Fruit fly (Drosophila melanogaster) whole organism, embryonic: ENCODE results near the gene CG4953.

Experiments used
- Abd-B ChIP-seq: fragments of 200-800 bp; sonication (Bioruptor generic); optimal IDR thresholded peaks from 2 replicates; lab custom pipeline; 2018; ENCODE audit warnings: missing biosample characterization, mild to moderate bottlenecking, missing genetic modification characterization, moderate library complexity
- CG1024 ChIP-seq: fragments of 200-800 bp; sonication (Bioruptor generic); IDR thresholded peaks from 2 replicates; pipeline ENCODE4 v1.3.6; 2022; ENCODE audit warnings: missing biosample characterization, missing genetic modification characterization
- CG10431 ChIP-seq: fragments of 200-800 bp; sonication (Bioruptor generic); optimal IDR thresholded peaks from 3 replicates; lab custom pipeline; 2018; ENCODE audit warnings: missing biosample characterization, mild to moderate bottlenecking, missing genetic modification characterization
- CG10959 ChIP-seq: fragments of 200-800 bp; sonication (Bioruptor generic); IDR thresholded peaks from 2 replicates; pipeline ENCODE4 v1.3.6; 2022; ENCODE audit warnings: missing biosample characterization, missing genetic modification characterization
- CG12299 ChIP-seq: fragments of 200-800 bp; sonication (Bioruptor generic); optimal IDR thresholded peaks from 2 replicates; lab custom pipeline; 2018; ENCODE audit warnings: missing biosample characterization, mild to moderate bottlenecking, missing genetic modification characterization
- CG12391 ChIP-seq: fragments of 200-800 bp; sonication (Bioruptor generic); optimal IDR thresholded peaks from 3 replicates; lab custom pipeline; 2018; ENCODE audit warnings: missing biosample characterization, mild to moderate bottlenecking, missing genetic modification characterization, moderate library complexity
- CG13296 ChIP-seq: fragments of 200-800 bp; sonication (Bioruptor generic); optimal IDR thresholded peaks from 3 replicates; lab custom pipeline; 2018; ENCODE audit warnings: missing biosample characterization, mild to moderate bottlenecking, missing genetic modification characterization
- CG17802 ChIP-seq: fragments of 200-800 bp; sonication (Bioruptor generic); optimal IDR thresholded peaks from 2 replicates; lab custom pipeline; 2018; ENCODE audit warnings: missing biosample characterization, mild to moderate bottlenecking, missing genetic modification characterization, moderate library complexity
- CG30431 ChIP-seq: fragments of 200-800 bp; sonication (Bioruptor generic); optimal IDR thresholded peaks from 2 replicates; lab custom pipeline; 2017; ENCODE audit warnings: missing biosample characterization, missing genetic modification characterization
- CG3995 ChIP-seq: fragments of 200-800 bp; sonication (Bioruptor generic); optimal IDR thresholded peaks from 3 replicates; lab custom pipeline; 2016; ENCODE audit warnings: missing biosample characterization, missing genetic modification characterization
- CG42726 ChIP-seq: fragments of 200-800 bp; sonication (Bioruptor generic); IDR thresholded peaks from 2 replicates; pipeline ENCODE4 v1.3.6; 2022; ENCODE audit warnings: missing biosample characterization, missing genetic modification characterization; ENCODE audit not compliant: partially characterized antibody
- CG4617 ChIP-seq: fragments of 200-800 bp; sonication (Bioruptor generic); optimal IDR thresholded peaks from 3 replicates; lab custom pipeline; 2016; ENCODE audit warnings: missing biosample characterization, missing genetic modification characterization, borderline replicate concordance
- CG5953 ChIP-seq: fragments of 200-800 bp; sonication (Bioruptor generic); IDR thresholded peaks from 2 replicates; pipeline ENCODE4 v1.3.6; 2022; ENCODE audit warnings: missing biosample characterization, missing genetic modification characterization
- CG6175 ChIP-seq: fragments of 200-800 bp; sonication (Bioruptor generic); IDR thresholded peaks from 3 replicates; pipeline ENCODE4 v1.3.6; 2022; ENCODE audit warnings: missing biosample characterization, missing genetic modification characterization
- CG7357 ChIP-seq: fragments of 200-800 bp; sonication (Bioruptor generic); IDR thresholded peaks from 3 replicates; pipeline ENCODE4 v1.3.6; 2022; ENCODE audit warnings: missing biosample characterization, missing genetic modification characterization
- Camta ChIP-seq: fragments of 200-800 bp; sonication (Bioruptor generic); optimal IDR thresholded peaks from 2 replicates; lab custom pipeline; 2016; ENCODE audit warnings: missing biosample characterization, missing genetic modification characterization
- Chrac-16 ChIP-seq: fragments of 200-800 bp; sonication (Bioruptor generic); optimal IDR thresholded peaks from 3 replicates; lab custom pipeline; 2016; ENCODE audit warnings: missing biosample characterization, missing genetic modification characterization
- CrebB ChIP-seq: fragments of 200-800 bp; sonication (Bioruptor generic); optimal IDR thresholded peaks from 3 replicates; lab custom pipeline; 2018; ENCODE audit warnings: missing biosample characterization, mild to moderate bottlenecking, missing genetic modification characterization
- Dad ChIP-seq: fragments of 200-800 bp; sonication (Bioruptor generic); optimal IDR thresholded peaks from 3 replicates; lab custom pipeline; 2016; ENCODE audit warnings: missing biosample characterization, missing genetic modification characterization
- Dfd ChIP-seq, 2 experiments: fragments of >200 bp; optimal IDR thresholded peaks; 2 replicates each; lab custom pipeline; 2017; ENCODE audit warnings: missing biosample characterization in 2 of 2, missing genetic modification characterization in 2 of 2
- Fer1 ChIP-seq: fragments of 200-800 bp; sonication (Bioruptor generic); optimal IDR thresholded peaks from 2 replicates; lab custom pipeline; 2017; ENCODE audit warnings: missing biosample characterization, mild to moderate bottlenecking, missing genetic modification characterization
- Gsc ChIP-seq: fragments of 200-800 bp; sonication (Bioruptor generic); IDR thresholded peaks from 2 replicates; pipeline ENCODE4 v1.3.6; 2022; ENCODE audit warnings: missing biosample characterization, missing genetic modification characterization
- Hmr ChIP-seq: fragments of 200-800 bp; sonication (Bioruptor generic); optimal IDR thresholded peaks from 3 replicates; lab custom pipeline; 2017; ENCODE audit warnings: mild to moderate bottlenecking, missing biosample characterization, missing genetic modification reagents, missing genetic modification characterization
- Lhr ChIP-seq: fragments of 200-800 bp; sonication (Bioruptor generic); optimal IDR thresholded peaks from 3 replicates; lab custom pipeline; 2017; ENCODE audit warnings: mild to moderate bottlenecking, missing biosample characterization, missing genetic modification reagents, missing genetic modification characterization
- Lpt ChIP-seq: fragments of >200 bp; optimal IDR thresholded peaks from 2 replicates; lab custom pipeline; 2018; ENCODE audit warnings: missing biosample characterization, missing genetic modification characterization
- Sin3A ChIP-seq: fragments of >200 bp; optimal IDR thresholded peaks from 2 replicates; lab custom pipeline; 2018
- ac ChIP-seq: fragments of 200-800 bp; sonication (Bioruptor generic); optimal IDR thresholded peaks from 3 replicates; lab custom pipeline; 2017; ENCODE audit warnings: missing biosample characterization, mild to moderate bottlenecking, missing genetic modification characterization
- ash1 ChIP-seq: fragments of 200-800 bp; sonication (Bioruptor generic); optimal IDR thresholded peaks from 2 replicates; lab custom pipeline; 2018; ENCODE audit warnings: missing biosample characterization, mild to moderate bottlenecking, missing genetic modification characterization
- bbx ChIP-seq: fragments of 200-800 bp; sonication (Bioruptor generic); IDR thresholded peaks from 2 replicates; pipeline ENCODE4 v1.3.6; 2022; ENCODE audit warnings: missing biosample characterization, missing genetic modification characterization; ENCODE audit not compliant: partially characterized antibody
- caup ChIP-seq: fragments of 200-800 bp; sonication (Bioruptor generic); optimal IDR thresholded peaks from 3 replicates; lab custom pipeline; 2017; ENCODE audit warnings: missing biosample characterization, mild to moderate bottlenecking, missing genetic modification characterization, moderate library complexity; ENCODE audit not compliant: severe bottlenecking
- cg ChIP-seq: fragments of 200-800 bp; sonication (Bioruptor generic); optimal IDR thresholded peaks from 3 replicates; lab custom pipeline; 2019; ENCODE audit warnings: missing biosample characterization, mild to moderate bottlenecking, missing genetic modification characterization, moderate library complexity
- corto ChIP-seq: fragments of 200-800 bp; sonication (Bioruptor generic); optimal IDR thresholded peaks from 2 replicates; lab custom pipeline; 2016; ENCODE audit warnings: missing biosample characterization, mild to moderate bottlenecking, missing genetic modification characterization, moderate library complexity
- ewg ChIP-seq: fragments of 200-800 bp; sonication (Bioruptor generic); optimal IDR thresholded peaks from 3 replicates; lab custom pipeline; 2017; ENCODE audit warnings: mild to moderate bottlenecking, missing biosample characterization, missing genetic modification reagents, missing genetic modification characterization
- exex ChIP-seq: fragments of 200-800 bp; sonication (Bioruptor generic); optimal IDR thresholded peaks from 4 replicates; lab custom pipeline; 2018; ENCODE audit warnings: missing biosample characterization, mild to moderate bottlenecking, missing genetic modification characterization, moderate library complexity
- gcm2 ChIP-seq: fragments of 200-800 bp; sonication (Bioruptor generic); optimal IDR thresholded peaks from 2 replicates; lab custom pipeline; 2016; ENCODE audit warnings: missing biosample characterization, missing genetic modification characterization
- her ChIP-seq: fragments of 200-800 bp; sonication (Bioruptor generic); optimal IDR thresholded peaks from 2 replicates; lab custom pipeline; 2016; ENCODE audit warnings: missing biosample characterization, missing genetic modification characterization
- insv ChIP-seq, 2 experiments: fragments of 200-800 bp; sonication (Bioruptor generic); optimal IDR thresholded peaks; 3 replicates each; lab custom pipeline; 2016 to 2018; ENCODE audit warnings: missing biosample characterization in 2 of 2, missing genetic modification characterization in 2 of 2
- jigr1 ChIP-seq: fragments of 200-800 bp; sonication (Bioruptor generic); IDR thresholded peaks from 3 replicates; pipeline ENCODE4 v1.3.6; 2022; ENCODE audit warnings: missing biosample characterization, missing genetic modification characterization
- mirr ChIP-seq: fragments of 200-800 bp; sonication (Bioruptor generic); optimal IDR thresholded peaks from 3 replicates; lab custom pipeline; 2018; ENCODE audit warnings: missing biosample characterization, mild to moderate bottlenecking, missing genetic modification characterization
- ro ChIP-seq: fragments of 200-800 bp; sonication (Bioruptor generic); IDR thresholded peaks from 2 replicates; pipeline ENCODE4 v1.3.6; 2022; ENCODE audit warnings: missing biosample characterization, missing genetic modification characterization
- row ChIP-seq: fragments of 200-800 bp; sonication (Bioruptor generic); IDR thresholded peaks from 3 replicates; pipeline ENCODE4 v1.3.6; 2022; ENCODE audit warnings: missing biosample characterization, missing genetic modification characterization
- salm ChIP-seq: fragments of 200-800 bp; sonication (Bioruptor generic); optimal IDR thresholded peaks from 2 replicates; lab custom pipeline; 2018; ENCODE audit warnings: missing biosample characterization, mild to moderate bottlenecking, missing genetic modification characterization
- scrt ChIP-seq: fragments of 200-800 bp; sonication (Bioruptor generic); optimal IDR thresholded peaks from 2 replicates; lab custom pipeline; 2018; ENCODE audit warnings: missing biosample characterization, mild to moderate bottlenecking, missing genetic modification characterization, moderate library complexity
- sna ChIP-seq: fragments of 200-800 bp; sonication (Bioruptor generic); IDR thresholded peaks from 2 replicates; pipeline ENCODE4 v1.3.6; 2022; ENCODE audit warnings: missing biosample characterization, missing genetic modification characterization; ENCODE audit not compliant: partially characterized antibody
- sob ChIP-seq: fragments of 200-800 bp; sonication (Bioruptor generic); IDR thresholded peaks from 2 replicates; pipeline ENCODE4 v1.3.6; 2022; ENCODE audit warnings: missing biosample characterization, missing genetic modification characterization
- tgo ChIP-seq: fragments of 200-800 bp; sonication (Bioruptor generic); IDR thresholded peaks from 3 replicates; pipeline ENCODE4 v1.3.6; 2022; ENCODE audit warnings: missing biosample characterization, missing genetic modification characterization
- twi ChIP-seq: fragments of 200-800 bp; optimal IDR thresholded peaks from 2 replicates; lab custom pipeline; 2019; ENCODE audit warnings: missing biosample characterization, mild to moderate bottlenecking, missing genetic modification characterization, moderate library complexity
- unpg ChIP-seq: fragments of 200-800 bp; sonication (Bioruptor generic); optimal IDR thresholded peaks from 3 replicates; lab custom pipeline; 2018; ENCODE audit warnings: missing biosample characterization, mild to moderate bottlenecking, missing genetic modification characterization, moderate library complexity
- wek ChIP-seq: fragments of 200-800 bp; sonication (Bioruptor generic); optimal IDR thresholded peaks from 3 replicates; lab custom pipeline; 2018; ENCODE audit warnings: missing biosample characterization, mild to moderate bottlenecking, missing genetic modification characterization, moderate library complexity

The CG4953 gene

DNA sequence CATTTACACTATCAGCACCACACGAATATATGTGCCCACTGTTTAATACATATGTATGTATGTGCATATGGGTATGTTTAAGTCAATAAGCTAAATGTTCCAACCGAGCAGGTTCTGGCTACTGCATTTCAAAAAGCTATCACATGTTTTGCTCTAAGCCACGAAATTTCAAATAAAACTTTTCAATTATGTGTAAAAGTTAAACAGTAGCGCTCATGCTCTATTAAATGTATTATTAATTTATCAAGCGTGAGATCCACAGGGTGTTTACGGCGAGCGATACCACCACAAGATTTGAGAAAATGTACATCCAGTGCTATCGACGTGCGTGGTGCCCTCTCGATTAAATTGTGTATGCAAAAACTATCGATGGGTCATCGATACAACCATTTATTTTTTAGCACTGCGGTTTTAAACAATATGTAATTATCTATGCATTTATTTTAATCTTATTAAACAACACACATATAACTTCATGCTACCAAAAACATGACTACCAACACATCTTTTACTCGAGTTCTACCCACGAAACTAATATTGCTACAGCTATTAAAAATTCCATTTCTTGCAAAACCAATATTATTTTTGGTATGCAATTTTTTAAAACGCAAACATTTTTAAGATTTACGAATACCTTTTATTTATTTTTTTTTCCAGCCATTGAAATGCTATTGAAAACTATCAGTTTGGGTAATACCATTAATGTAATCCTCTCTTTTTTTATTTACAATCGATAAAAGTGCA lies 5.6 kb upstream of the CG4953 start, which contains the start of gene Pten (continued):
- TF ChIP-seq CG6175 (GFP tag; lab: Robert Waterston, UW) (no peak), wek (GFP tag; lab: Kevin White, UChicago) (peak; percentile 68), ro (GFP tag; lab: Robert Waterston, UW) (no peak), CG30431 (GFP tag; lab: Kevin White, UChicago) (no peak), CG12391 (tag; lab: Kevin White, UChicago) (peak; percentile 75), CG42726 (GFP tag; lab: Robert Waterston, UW) (peak; percentile 82; the same call in 1 of the 2 replicates), Chrac-16 (GFP tag; lab: Kevin White, UChicago) (peak; percentile 68), CG10959 (no peak), sob (GFP tag; lab: Robert Waterston, UW) (0 out of 2 replicates have a peak, but pooled peaks have one; percentile 54), ewg (GFP tag; lab: Kevin White, UChicago) (no peak), CG4617 (GFP tag; lab: Kevin White, UChicago) (peak; percentile 70), CG1024 (GFP tag; lab: Robert Waterston, UW) (peak; percentile 90), Dad (peak; percentile 55), CrebB (tag; lab: Kevin White, UChicago) (no peak), CG3995 (GFP tag; lab: Kevin White, UChicago) (peak; percentile 5), corto (GFP tag; lab: Kevin White, UChicago) (peak; percentile 12), Dfd (GFP tag; optimal IDR thresholded peaks at IDR 0.05; lab: Kevin White, UChicago) (no peak), CG10431 (peak; percentile 26), insv (GFP tag; optimal IDR thresholded peaks at IDR 0.05; lab: Kevin White, UChicago) (no peak), Gsc (GFP tag; lab: Robert Waterston, UW) (no peak), gcm2 (GFP tag; lab: Kevin White, UChicago) (no peak), sna (GFP tag; lab: Robert Waterston, UW) (peak; percentile 79; the same call in 1 of the 2 replicates), Abd-B (GFP tag; lab: Kevin White, UChicago) (no peak), unpg (GFP tag; lab: Kevin White, UChicago) (peak; percentile 41), jigr1 (GFP tag; lab: Robert Waterston, UW) (peak; percentile 88; the same call in 1 of the 3 replicates), row (GFP tag; lab: Robert Waterston, UW) (peak; percentile 87), exex (tag; lab: Kevin White, UChicago) (no peak), scrt (GFP tag; lab: Kevin White, UChicago) (peak; percentile 80), cg (GFP tag; lab: Kevin White, UChicago) (peak; percentile 56), Lhr (peak; percentile 39), her (GFP tag; lab: Kevin White, UChicago) (no peak), Hmr (GFP tag; lab: Kevin White, UChicago) (no peak), salm (no peak), mirr (GFP tag; lab: Kevin White, UChicago) (no peak), CG12299 (tag; lab: Kevin White, UChicago) (peak; percentile 53), CG17802 (tag; lab: Kevin White, UChicago) (peak; percentile 28), Sin3A (lab: Kevin White, UChicago) (no peak), caup (no peak), Camta (GFP tag; lab: Kevin White, UChicago) (peak; percentile 78), tgo (GFP tag; lab: Robert Waterston, UW) (peak; percentile 51; the same call in 1 of the 3 replicates), CG13296 (GFP tag; lab: Kevin White, UChicago) (peak; percentile 51), ac (GFP tag; lab: Kevin White, UChicago) (no peak), twi (tag; lab: Kevin White, UChicago) (no peak), ash1 (GFP tag; lab: Kevin White, UChicago) (no peak), CG7357 (GFP tag; lab: Robert Waterston, UW) (no peak; the same call in 2 of the 3 replicates), Lpt (no peak), Fer1 (GFP tag; lab: Kevin White, UChicago) (peak; percentile 55), CG5953 (no peak), bbx (GFP tag; lab: Robert Waterston, UW) (peak; percentile 89)
